Fruit fly (Drosophila melanogaster) whole organism, embryonic: ENCODE data around the gene Gale.

ENCODE experiments used
- Antp ChIP-seq: fragments of 200-800 bp; sonication (Bioruptor generic); optimal IDR thresholded peaks from 3 replicates; lab custom pipeline; 2016; ENCODE audit warnings: missing biosample characterization, missing genetic modification characterization
- BEAF-32 ChIP-seq: fragments of 200-800 bp; sonication (Bioruptor generic); optimal IDR thresholded peaks from 3 replicates; lab custom pipeline; 2017; ENCODE audit warnings: missing biosample characterization, missing genetic modification characterization, mild to moderate bottlenecking, moderate library complexity, missing genetic modification reagents
- CG10366 ChIP-seq: fragments of 200-800 bp; sonication (Bioruptor generic); IDR thresholded peaks from 2 replicates; pipeline ENCODE4 v1.3.6; 2022; ENCODE audit warnings: missing biosample characterization, missing genetic modification characterization
- CG11247 ChIP-seq: fragments of 200-800 bp; sonication (Bioruptor generic); IDR thresholded peaks from 2 replicates; pipeline ENCODE4 v1.3.6; 2022; ENCODE audit warnings: missing biosample characterization, missing genetic modification characterization
- CG11695 ChIP-seq: fragments of 200-800 bp; sonication (Bioruptor generic); IDR thresholded peaks from 3 replicates; pipeline ENCODE4 v1.3.6; 2022; ENCODE audit warnings: missing biosample characterization, missing genetic modification characterization
- CG12071 ChIP-seq: fragments of 200-800 bp; sonication (Bioruptor generic); optimal IDR thresholded peaks from 3 replicates; lab custom pipeline; 2018; ENCODE audit warnings: missing biosample characterization, mild to moderate bottlenecking, missing genetic modification characterization
- CG12299 ChIP-seq: fragments of 200-800 bp; sonication (Bioruptor generic); optimal IDR thresholded peaks from 2 replicates; lab custom pipeline; 2018; ENCODE audit warnings: missing biosample characterization, mild to moderate bottlenecking, missing genetic modification characterization
- CG12391 ChIP-seq: fragments of 200-800 bp; sonication (Bioruptor generic); optimal IDR thresholded peaks from 3 replicates; lab custom pipeline; 2018; ENCODE audit warnings: missing biosample characterization, mild to moderate bottlenecking, missing genetic modification characterization, moderate library complexity
- CG12744 ChIP-seq: fragments of 200-800 bp; sonication (Bioruptor generic); optimal IDR thresholded peaks from 2 replicates; lab custom pipeline; 2016; ENCODE audit warnings: missing biosample characterization, missing genetic modification characterization
- CG13296 ChIP-seq: fragments of 200-800 bp; sonication (Bioruptor generic); optimal IDR thresholded peaks from 3 replicates; lab custom pipeline; 2018; ENCODE audit warnings: missing biosample characterization, mild to moderate bottlenecking, missing genetic modification characterization
- CG13894 ChIP-seq: fragments of 200-800 bp; sonication (Bioruptor generic); optimal IDR thresholded peaks from 3 replicates; lab custom pipeline; 2018; ENCODE audit warnings: missing biosample characterization, mild to moderate bottlenecking, missing genetic modification characterization, moderate library complexity
- CG15696 ChIP-seq: fragments of 200-800 bp; sonication (Bioruptor generic); optimal IDR thresholded peaks from 2 replicates; lab custom pipeline; 2019; ENCODE audit warnings: missing biosample characterization, mild to moderate bottlenecking, missing genetic modification characterization, moderate library complexity
- CG18599 ChIP-seq: fragments of 200-800 bp; sonication (Bioruptor generic); optimal IDR thresholded peaks from 3 replicates; lab custom pipeline; 2017; ENCODE audit warnings: missing biosample characterization, missing genetic modification characterization, mild to moderate bottlenecking, moderate library complexity, missing genetic modification reagents
- CG2889 ChIP-seq: fragments of 200-800 bp; sonication (Bioruptor generic); IDR thresholded peaks from 3 replicates; pipeline ENCODE4 v1.3.6; 2022; ENCODE audit warnings: missing biosample characterization, missing genetic modification characterization
- CG32532 ChIP-seq: fragments of 200-800 bp; sonication (Bioruptor generic); IDR thresholded peaks from 2 replicates; pipeline ENCODE4 v1.3.6; 2022; ENCODE audit warnings: missing biosample characterization, missing genetic modification characterization
- CG32767 ChIP-seq: fragments of 200-800 bp; sonication (Bioruptor generic); IDR thresholded peaks from 2 replicates; pipeline ENCODE4 v1.3.6; 2022; ENCODE audit warnings: missing biosample characterization, missing genetic modification characterization
- CG33213 ChIP-seq: fragments of 200-800 bp; sonication (Bioruptor generic); optimal IDR thresholded peaks from 3 replicates; lab custom pipeline; 2016; ENCODE audit warnings: missing biosample characterization, missing genetic modification characterization
- CG3995 ChIP-seq: fragments of 200-800 bp; sonication (Bioruptor generic); optimal IDR thresholded peaks from 3 replicates; lab custom pipeline; 2016; ENCODE audit warnings: missing biosample characterization, missing genetic modification characterization
- CG4328 ChIP-seq: fragments of 200-800 bp; sonication (Bioruptor generic); optimal IDR thresholded peaks from 3 replicates; lab custom pipeline; 2017; ENCODE audit warnings: missing biosample characterization, missing genetic modification reagents, missing genetic modification characterization
- CG4820 ChIP-seq: fragments of 200-800 bp; sonication (Bioruptor generic); optimal IDR thresholded peaks from 3 replicates; lab custom pipeline; 2016; ENCODE audit warnings: missing biosample characterization, missing genetic modification characterization
- CG4854 ChIP-seq: fragments of 200-800 bp; sonication (Bioruptor generic); optimal IDR thresholded peaks from 2 replicates; lab custom pipeline; 2016; ENCODE audit warnings: missing biosample characterization, missing genetic modification characterization, inconsistent platforms
- CG6175 ChIP-seq: fragments of 200-800 bp; sonication (Bioruptor generic); IDR thresholded peaks from 3 replicates; pipeline ENCODE4 v1.3.6; 2022; ENCODE audit warnings: missing biosample characterization, missing genetic modification characterization
- CG6272 ChIP-seq: fragments of 200-800 bp; sonication (Bioruptor generic); IDR thresholded peaks from 2 replicates; pipeline ENCODE4 v1.3.6; 2022; ENCODE audit warnings: missing biosample characterization, missing genetic modification characterization
- CG9876 ChIP-seq: fragments of 200-800 bp; sonication (Bioruptor generic); optimal IDR thresholded peaks from 2 replicates; lab custom pipeline; 2016; ENCODE audit warnings: missing biosample characterization, missing genetic modification characterization
- CG9932 ChIP-seq: fragments of 200-800 bp; sonication (Bioruptor generic); IDR thresholded peaks from 2 replicates; pipeline ENCODE4 v1.3.6; 2022; ENCODE audit warnings: missing biosample characterization, missing genetic modification characterization
- Deaf1 ChIP-seq: fragments of 200-800 bp; optimal IDR thresholded peaks from 3 replicates; lab custom pipeline; 2019; ENCODE audit warnings: missing biosample characterization, mild to moderate bottlenecking, missing genetic modification characterization, moderate library complexity
- Dip3 ChIP-seq: fragments of 200-800 bp; sonication (Bioruptor generic); optimal IDR thresholded peaks from 3 replicates; lab custom pipeline; 2016; ENCODE audit warnings: missing biosample characterization, missing genetic modification characterization
- Dref ChIP-seq: fragments of 200-800 bp; sonication (Bioruptor generic); IDR thresholded peaks from 2 replicates; pipeline ENCODE4 v1.3.6; 2022; ENCODE audit warnings: missing biosample characterization, missing genetic modification characterization
- Ets65A ChIP-seq: fragments of 200-800 bp; sonication (Bioruptor generic); peaks from one replicate; lab custom pipeline; 2016; ENCODE audit warnings: missing biosample characterization, missing genetic modification characterization
- HLH54F ChIP-seq: fragments of 200-800 bp; sonication (Bioruptor generic); optimal IDR thresholded peaks from 3 replicates; lab custom pipeline; 2016; ENCODE audit warnings: missing biosample characterization, missing genetic modification characterization
- Hand ChIP-seq: fragments of 200-800 bp; sonication (Bioruptor generic); optimal IDR thresholded peaks from 2 replicates; lab custom pipeline; 2017; ENCODE audit warnings: mild to moderate bottlenecking, missing biosample characterization, missing genetic modification reagents, missing genetic modification characterization
- Jarid2 ChIP-seq: fragments of 200-800 bp; sonication (Bioruptor generic); optimal IDR thresholded peaks from 3 replicates; lab custom pipeline; 2017; ENCODE audit warnings: mild to moderate bottlenecking, missing biosample characterization, missing genetic modification reagents, missing genetic modification characterization
- MESR4 ChIP-seq: fragments of 200-800 bp; sonication (Bioruptor generic); optimal IDR thresholded peaks from 2 replicates; lab custom pipeline; 2018; ENCODE audit warnings: missing biosample characterization, mild to moderate bottlenecking, missing genetic modification characterization, moderate library complexity
- NC2β ChIP-seq: fragments of 200-800 bp; sonication (Bioruptor generic); optimal IDR thresholded peaks from 2 replicates; lab custom pipeline; 2016; ENCODE audit warnings: missing biosample characterization, missing genetic modification characterization
- NFAT ChIP-seq: fragments of 200-800 bp; sonication (Bioruptor generic); IDR thresholded peaks from 2 replicates; pipeline ENCODE4 v1.3.6; 2022; ENCODE audit warnings: missing biosample characterization, missing genetic modification characterization
- Pdp1 ChIP-seq, 2 experiments: fragments of 200-800 bp; sonication (Bioruptor generic); optimal IDR thresholded peaks; 3 replicates each; lab custom pipeline; 2016; ENCODE audit warnings: missing biosample characterization in 2 of 2, missing genetic modification characterization in 2 of 2, mild to moderate bottlenecking in 1 of 2, moderate library complexity in 1 of 2
- Rx ChIP-seq: fragments of 200-800 bp; sonication (Bioruptor generic); IDR thresholded peaks from 2 replicates; pipeline ENCODE4 v1.3.6; 2022; ENCODE audit warnings: missing biosample characterization, missing genetic modification characterization
- Stat92E ChIP-seq, 3 experiments: fragments of >200 bp in 2 of 3; fragments of 200-800 bp in 1 of 3; sonication (Bioruptor generic) in 1 of 3; optimal IDR thresholded peaks; 2 replicates each; lab custom pipeline; 2017 to 2019; ENCODE audit warnings: missing biosample characterization in 3 of 3, missing genetic modification characterization in 3 of 3, mild to moderate bottlenecking in 1 of 3, moderate library complexity in 1 of 3
- ash1 ChIP-seq: fragments of 200-800 bp; sonication (Bioruptor generic); optimal IDR thresholded peaks from 2 replicates; lab custom pipeline; 2018; ENCODE audit warnings: missing biosample characterization, mild to moderate bottlenecking, missing genetic modification characterization
- danr ChIP-seq: fragments of 200-800 bp; sonication (Bioruptor generic); IDR thresholded peaks from 2 replicates; pipeline ENCODE4 v1.3.6; 2022; ENCODE audit warnings: missing biosample characterization, missing genetic modification characterization
- dimm ChIP-seq: fragments of 200-800 bp; sonication (Bioruptor generic); IDR thresholded peaks from 2 replicates; pipeline ENCODE4 v1.3.6; 2022; ENCODE audit warnings: missing biosample characterization, missing genetic modification characterization
- grn ChIP-seq: fragments of 200-800 bp; sonication (Bioruptor generic); optimal IDR thresholded peaks from 3 replicates; lab custom pipeline; 2017; ENCODE audit warnings: missing biosample characterization, missing genetic modification characterization
- ind ChIP-seq: fragments of 200-800 bp; sonication (Bioruptor generic); optimal IDR thresholded peaks from 3 replicates; lab custom pipeline; 2016; ENCODE audit warnings: missing biosample characterization, missing genetic modification characterization
- jigr1 ChIP-seq: fragments of 200-800 bp; sonication (Bioruptor generic); IDR thresholded peaks from 3 replicates; pipeline ENCODE4 v1.3.6; 2022; ENCODE audit warnings: missing biosample characterization, missing genetic modification characterization
- lab ChIP-seq: fragments of 200-800 bp; sonication (Bioruptor generic); optimal IDR thresholded peaks from 3 replicates; lab custom pipeline; 2017; ENCODE audit warnings: missing biosample characterization, missing genetic modification characterization, mild to moderate bottlenecking, moderate library complexity, missing genetic modification reagents
- lov ChIP-seq, 2 experiments: fragments of 200-800 bp in 1 of 2; fragments of >200 bp in 1 of 2; sonication (Bioruptor generic) in 1 of 2; IDR thresholded peaks in 1 of 2; optimal IDR thresholded peaks in 1 of 2; 2 replicates in 1 of 2; 3 replicates in 1 of 2; pipeline versions ENCODE4 v1.3.6 to Lab custom; 2017 to 2022; ENCODE audit warnings: missing biosample characterization in 1 of 2, missing genetic modification characterization in 1 of 2
- luna ChIP-seq: fragments of 200-800 bp; sonication (Bioruptor generic); optimal IDR thresholded peaks from 2 replicates; lab custom pipeline; 2016; ENCODE audit warnings: missing biosample characterization, missing genetic modification characterization
- mirr ChIP-seq: fragments of 200-800 bp; sonication (Bioruptor generic); optimal IDR thresholded peaks from 3 replicates; lab custom pipeline; 2018; ENCODE audit warnings: missing biosample characterization, mild to moderate bottlenecking, missing genetic modification characterization
- sd ChIP-seq: fragments of 200-800 bp; sonication (Bioruptor generic); optimal IDR thresholded peaks from 3 replicates; lab custom pipeline; 2018; ENCODE audit warnings: missing biosample characterization, mild to moderate bottlenecking, missing genetic modification characterization, moderate library complexity
- sima ChIP-seq: fragments of 200-800 bp; sonication (Bioruptor generic); optimal IDR thresholded peaks from 2 replicates; lab custom pipeline; 2016; ENCODE audit warnings: missing biosample characterization, missing genetic modification characterization
- stwl ChIP-seq: fragments of 200-800 bp; sonication (Bioruptor generic); optimal IDR thresholded peaks from 3 replicates; lab custom pipeline; 2018; ENCODE audit warnings: missing biosample characterization, mild to moderate bottlenecking, missing genetic modification characterization, moderate library complexity

Gene Gale

DNA sequence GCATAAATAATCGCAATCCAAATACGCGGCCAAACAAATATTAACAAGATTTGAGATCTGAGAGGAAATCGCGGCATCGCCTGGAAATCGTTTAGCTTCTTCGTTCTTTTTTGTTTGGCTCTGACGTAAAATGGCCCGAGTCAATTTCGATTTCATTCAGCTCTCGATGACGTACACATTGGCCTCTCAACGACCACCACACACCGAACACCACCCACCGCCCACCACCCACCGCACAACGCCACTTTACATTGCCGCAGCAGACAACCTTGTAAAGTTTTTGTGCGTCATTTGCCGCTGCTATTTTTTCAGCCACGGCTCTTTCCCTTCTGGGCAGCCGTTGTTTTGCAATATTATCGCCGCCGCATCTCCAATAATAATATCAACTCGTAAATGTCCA is 16.3 kb upstream of the Gale start (continued):
- no peak for TF ChIP-seq danr (GFP tag; lab: Robert Waterston, UW)
- no peak for TF ChIP-seq Ets65A (GFP tag; lab: Kevin White, UChicago)
- TF ChIP-seq ind = no peak
- TF ChIP-seq dimm (GFP tag; lab: Robert Waterston, UW) = no peak
- peak; percentile 58; the same call in 1 of the 3 replicates for TF ChIP-seq CG6175 (GFP tag; lab: Robert Waterston, UW)
- peak; percentile 15 for TF ChIP-seq CG18599 (GFP tag; lab: Kevin White, UChicago)
- TF ChIP-seq MESR4 (GFP tag; lab: Kevin White, UChicago) = no peak
- TF ChIP-seq CG12391 (tag; lab: Kevin White, UChicago) = no peak
- no peak for TF ChIP-seq stwl (tag; lab: Kevin White, UChicago)
- no peak for TF ChIP-seq BEAF-32 (GFP tag; lab: Kevin White, UChicago)
- no peak for TF ChIP-seq NFAT
- TF ChIP-seq NC2β = no peak
- TF ChIP-seq lab (GFP tag; lab: Kevin White, UChicago) = peak; percentile 4
- TF ChIP-seq CG33213 (GFP tag; lab: Kevin White, UChicago) = no peak
- 0 out of 2 replicates have a peak, but pooled peaks have one; percentile 21 for TF ChIP-seq CG9932 (GFP tag; lab: Robert Waterston, UW)
- no peak for TF ChIP-seq Stat92E (GFP tag; optimal IDR thresholded peaks at IDR 0.05; lab: Kevin White, UChicago)
- peak; percentile 70 for TF ChIP-seq sd (tag; lab: Kevin White, UChicago)
- no peak for TF ChIP-seq Dref (GFP tag; lab: Robert Waterston, UW)
- 0 out of 2 replicates have a peak, but pooled peaks have one; percentile 11 for TF ChIP-seq CG32767 (GFP tag; lab: Robert Waterston, UW)
- no peak for TF ChIP-seq CG9876 (GFP tag; lab: Kevin White, UChicago)
- peak; percentile 44 for TF ChIP-seq CG13894 (tag; lab: Kevin White, UChicago)
- no peak for TF ChIP-seq jigr1 (GFP tag; lab: Robert Waterston, UW)
- TF ChIP-seq CG4328 (GFP tag; lab: Kevin White, UChicago) = no peak
- peak; percentile 27 for TF ChIP-seq mirr (GFP tag; lab: Kevin White, UChicago)
- TF ChIP-seq Pdp1 (GFP tag; optimal IDR thresholded peaks at IDR 0.05; lab: Kevin White, UChicago) = peak in 1 of 2 experiments; percentile 45
- TF ChIP-seq CG13296 (GFP tag; lab: Kevin White, UChicago) = no peak
- TF ChIP-seq Rx = no peak
- no peak for TF ChIP-seq Jarid2 (GFP tag; lab: Kevin White, UChicago)
- no peak for TF ChIP-seq ash1
- TF ChIP-seq CG32532 (GFP tag; lab: Robert Waterston, UW) = peak; percentile 32; the same call in 1 of the 2 replicates
- TF ChIP-seq CG10366 (GFP tag; lab: Robert Waterston, UW) = no peak
- TF ChIP-seq CG4854 = no peak
- no peak for TF ChIP-seq Antp (GFP tag; lab: Kevin White, UChicago)
- peak; percentile 11 for TF ChIP-seq Deaf1
- no peak for TF ChIP-seq CG3995 (GFP tag; lab: Kevin White, UChicago)
- TF ChIP-seq Dip3 = no peak
- no peak for TF ChIP-seq CG11695
- TF ChIP-seq luna (GFP tag; lab: Kevin White, UChicago) = no peak
- TF ChIP-seq CG15696 (tag; lab: Kevin White, UChicago) = no peak
- TF ChIP-seq CG12299 (tag; lab: Kevin White, UChicago) = no peak
- TF ChIP-seq CG12744 (GFP tag; lab: Kevin White, UChicago) = no peak
- TF ChIP-seq CG12071 = no peak
- TF ChIP-seq sima (GFP tag; lab: Kevin White, UChicago) = no peak
- TF ChIP-seq grn (GFP tag; lab: Kevin White, UChicago) = no peak
- TF ChIP-seq CG2889 (GFP tag; lab: Robert Waterston, UW) = no peak
- TF ChIP-seq HLH54F (GFP tag; lab: Kevin White, UChicago) = no peak
- TF ChIP-seq lov (optimal IDR thresholded peaks at IDR 0.05; lab: Kevin White, UChicago) = no peak
- TF ChIP-seq lov (GFP tag; IDR thresholded peaks at IDR 0.05; lab: Robert Waterston, UW) = no peak
- TF ChIP-seq Hand = no peak
- no peak for TF ChIP-seq CG6272 (GFP tag; lab: Robert Waterston, UW)
- TF ChIP-seq CG4820 (GFP tag; lab: Kevin White, UChicago) = no peak
- no peak for TF ChIP-seq CG11247 (GFP tag; lab: Robert Waterston, UW)
